Worm (Caenorhabditis elegans): ENCODE measurements around the gene F37C4.4.

ce11 chrIV:3894770-3895169 lies 27.7 kb downstream of the F37C4.4 start, which contains the start of gene dct-8:
- TF ChIP-seq skn-1 (tag; optimal IDR thresholded peaks at IDR 0.05) (no peak), fkh-10 (GFP tag; optimal IDR thresholded peaks at IDR 0.05) (no peak), snpc-4 (tag; optimal IDR thresholded peaks at IDR 0.05) (no peak), lir-3 (tag; optimal IDR thresholded peaks at IDR 0.05) (no peak), dmd-8 (GFP tag; IDR thresholded peaks at IDR 0.05) (no peak), nhr-77 (tag; optimal IDR thresholded peaks at IDR 0.05) (no peak), fos-1 (tag; optimal IDR thresholded peaks at IDR 0.05) (no peak), ceh-44 (GFP tag; IDR thresholded peaks at IDR 0.05) (no peak), pha-4 (GFP tag; IDR thresholded peaks at IDR 0.05) (no peak), pha-4 (tag; optimal IDR thresholded peaks at IDR 0.05) (no peak), F37D6.2 (tag; optimal IDR thresholded peaks at IDR 0.05) (no peak), daf-12 (tag; optimal IDR thresholded peaks at IDR 0.05) (no peak), gei-8 (GFP tag; optimal IDR thresholded peaks at IDR 0.05) (no peak), lin-13 (GFP tag; optimal IDR thresholded peaks at IDR 0.05) (no peak), nhr-11 (tag; optimal IDR thresholded peaks at IDR 0.05) (no peak)

Data from whole organism, L4 larva.